Fruit fly (Drosophila melanogaster): Measurements from ENCODE around the gene htk.

- TF ChIP-seq Pif1A (GFP tag; optimal IDR thresholded peaks at IDR 0.05) (no peak), Snoo (tag; optimal IDR thresholded peaks at IDR 0.05) (no peak), EcR (GFP tag; optimal IDR thresholded peaks at IDR 0.05) (no peak), CG8159 (tag; optimal IDR thresholded peaks at IDR 0.05) (no peak), fd96Ca (GFP tag; IDR thresholded peaks at IDR 0.05) (no peak), CG4496 (GFP tag; IDR thresholded peaks at IDR 0.05) (no peak), CG9948 (tag; optimal IDR thresholded peaks at IDR 0.05) (no peak), CG34367 (tag; optimal IDR thresholded peaks at IDR 0.05) (no peak), CG12605 (GFP tag; IDR thresholded peaks at IDR 0.05) (no peak), CG32121 (GFP tag; IDR thresholded peaks at IDR 0.05) (no peak), rn (GFP tag; IDR thresholded peaks at IDR 0.05) (no peak), CG15710 (tag; optimal IDR thresholded peaks at IDR 0.05) (no peak), D1 (tag; optimal IDR thresholded peaks at IDR 0.05) (no peak), CG17806 (tag; optimal IDR thresholded peaks at IDR 0.05) (no peak)
Measured at dm6 chrX:18860074-18860473, 16.6 kb downstream of the htk start, which contains the start of gene CG32544.

Measured in whole organism, pupa.